Fruit fly (Drosophila melanogaster) whole organism, adult: ENCODE results near the gene CG45072.

Source experiments
- CG11617 ChIP-seq: fragments of 200-800 bp; sonication (Bioruptor generic); optimal IDR thresholded peaks from 2 replicates; lab custom pipeline; 2017; ENCODE audit warnings: mild to moderate bottlenecking, missing biosample characterization, missing genetic modification reagents, missing genetic modification characterization
- CG12768 ChIP-seq: fragments of 200-800 bp; sonication (Bioruptor generic); optimal IDR thresholded peaks from 2 replicates; lab custom pipeline; 2017; ENCODE audit warnings: missing biosample characterization, missing genetic modification characterization, mild to moderate bottlenecking, moderate library complexity, missing genetic modification reagents
- CG14711 ChIP-seq: fragments of 200-800 bp; sonication (Bioruptor generic); optimal IDR thresholded peaks from 2 replicates; lab custom pipeline; 2018; ENCODE audit warnings: missing biosample characterization, mild to moderate bottlenecking, missing genetic modification characterization, moderate library complexity
- CG1620 ChIP-seq: fragments of 200-800 bp; sonication (Bioruptor generic); optimal IDR thresholded peaks from 2 replicates; lab custom pipeline; 2016; ENCODE audit warnings: missing biosample characterization, missing genetic modification characterization
- CG33017 ChIP-seq: fragments of 200-800 bp; sonication (Bioruptor generic); optimal IDR thresholded peaks from 2 replicates; lab custom pipeline; 2018; ENCODE audit warnings: missing biosample characterization, mild to moderate bottlenecking, missing genetic modification characterization, moderate library complexity
- CG5204 ChIP-seq: fragments of 200-800 bp; sonication (Bioruptor generic); optimal IDR thresholded peaks from 2 replicates; lab custom pipeline; 2016; ENCODE audit warnings: missing biosample characterization, missing genetic modification characterization
- CG7045 ChIP-seq: fragments of 200-800 bp; sonication (Bioruptor generic); optimal IDR thresholded peaks from 2 replicates; lab custom pipeline; 2017; ENCODE audit warnings: missing biosample characterization, mild to moderate bottlenecking, missing genetic modification characterization
- CG7101 ChIP-seq: fragments of 200-800 bp; sonication (Bioruptor generic); optimal IDR thresholded peaks from 2 replicates; lab custom pipeline; 2018; ENCODE audit warnings: missing biosample characterization, mild to moderate bottlenecking, missing genetic modification characterization, moderate library complexity
- Clk ChIP-seq: fragments of 200-800 bp; sonication (Bioruptor generic); optimal IDR thresholded peaks from 2 replicates; lab custom pipeline; 2017; ENCODE audit warnings: missing biosample characterization, missing genetic modification characterization
- Crg-1 ChIP-seq: fragments of 200-800 bp; sonication (Bioruptor generic); optimal IDR thresholded peaks from 2 replicates; lab custom pipeline; 2016; ENCODE audit warnings: missing biosample characterization, missing genetic modification characterization
- Hr96 ChIP-seq: fragments of 200-800 bp; sonication (Bioruptor generic); optimal IDR thresholded peaks from 2 replicates; lab custom pipeline; 2016; ENCODE audit warnings: missing biosample characterization, missing genetic modification characterization
- Mnt ChIP-seq: fragments of 200-800 bp; sonication (Bioruptor generic); optimal IDR thresholded peaks from 2 replicates; lab custom pipeline; 2016; ENCODE audit warnings: missing biosample characterization, mild to moderate bottlenecking, missing genetic modification characterization
- bab1 ChIP-seq: fragments of 200-800 bp; sonication (Bioruptor generic); optimal IDR thresholded peaks from 3 replicates; lab custom pipeline; 2019; ENCODE audit warnings: missing biosample characterization, mild to moderate bottlenecking, missing genetic modification characterization, moderate library complexity
- cic ChIP-seq: fragments of 200-800 bp; sonication (Bioruptor generic); optimal IDR thresholded peaks from 2 replicates; lab custom pipeline; 2017; ENCODE audit warnings: missing biosample characterization, mild to moderate bottlenecking, missing genetic modification characterization, moderate library complexity
- cnc ChIP-seq, 2 experiments: fragments of >200 bp; optimal IDR thresholded peaks; 2 replicates each; lab custom pipeline; 2017
- kay ChIP-seq: fragments of 200-800 bp; sonication (Bioruptor generic); peaks from one replicate; lab custom pipeline; 2016; ENCODE audit warnings: missing biosample characterization, missing genetic modification characterization, borderline replicate concordance
- ovo ChIP-seq: fragments of 200-800 bp; sonication (Bioruptor generic); optimal IDR thresholded peaks from 2 replicates; lab custom pipeline; 2016; ENCODE audit warnings: missing biosample characterization, missing genetic modification characterization
- pad ChIP-seq: fragments of 200-800 bp; sonication (Bioruptor generic); optimal IDR thresholded peaks from 3 replicates; lab custom pipeline; 2017; ENCODE audit warnings: missing biosample characterization, missing genetic modification characterization, mild to moderate bottlenecking, moderate library complexity, missing genetic modification reagents
- tj ChIP-seq: fragments of 200-800 bp; sonication (Bioruptor generic); optimal IDR thresholded peaks from 3 replicates; lab custom pipeline; 2017; ENCODE audit warnings: missing biosample characterization, mild to moderate bottlenecking, missing genetic modification characterization, moderate library complexity
- toe ChIP-seq: fragments of 200-800 bp; sonication (Bioruptor generic); optimal IDR thresholded peaks from 2 replicates; lab custom pipeline; 2016; ENCODE audit warnings: missing biosample characterization, missing genetic modification characterization

Gene CG45072

dm6 chr3R:30134063-30135047 lies 11.3 kb upstream of the CG45072 start, which contains the start of gene Tpi:
Gene Tpi (minus strand): TSS chr3R:30134599.
- TF ChIP-seq CG14711 (tag; lab: Kevin White, UChicago) (peak; percentile 38), toe (GFP tag; lab: Kevin White, UChicago) (no peak), pad (peak; percentile 71), kay (no peak), Clk (GFP tag; lab: Kevin White, UChicago) (no peak), CG7045 (GFP tag; lab: Kevin White, UChicago) (no peak), CG11617 (peak; percentile 8), tj (GFP tag; lab: Kevin White, UChicago) (peak; percentile 24), CG33017 (tag; lab: Kevin White, UChicago) (peak; percentile 32), CG1620 (GFP tag; lab: Kevin White, UChicago) (peak; percentile 12), Crg-1 (GFP tag; lab: Kevin White, UChicago) (no peak), ovo (GFP tag; lab: Kevin White, UChicago) (peak; percentile 50), CG5204 (GFP tag; lab: Kevin White, UChicago) (no peak), cic (no peak), Mnt (GFP tag; lab: Kevin White, UChicago) (no peak), CG7101 (tag; lab: Kevin White, UChicago) (peak; percentile 33), bab1 (peak; percentile 57), CG12768 (GFP tag; lab: Kevin White, UChicago) (peak; percentile 41), Hr96 (GFP tag; lab: Kevin White, UChicago) (no peak), cnc (optimal IDR thresholded peaks at IDR 0.05; lab: Kevin White, UChicago) (no peak)

- TF ChIP-seq Hr96 (GFP tag; lab: Kevin White, UChicago), result no peak
These were observed 9.2 kb upstream of the CG45072 start, which contains the start of gene CG31029 for dm6 chr3R:30132295-30132694. Gene CG31029 (minus strand): TSS chr3R:30132395.

- TF ChIP-seq CG1620 (GFP tag; lab: Kevin White, UChicago), result no peak
- TF ChIP-seq bab1, result no peak
- TF ChIP-seq ovo (GFP tag; lab: Kevin White, UChicago), result no peak
- TF ChIP-seq CG33017 (tag; lab: Kevin White, UChicago), result no peak
- no peak for TF ChIP-seq Clk (GFP tag; lab: Kevin White, UChicago)
- no peak for TF ChIP-seq Mnt (GFP tag; lab: Kevin White, UChicago)
- no peak for TF ChIP-seq CG12768 (GFP tag; lab: Kevin White, UChicago)
- no peak for TF ChIP-seq tj (GFP tag; lab: Kevin White, UChicago)
- no peak for TF ChIP-seq pad
- TF ChIP-seq toe (GFP tag; lab: Kevin White, UChicago), result no peak
- TF ChIP-seq Crg-1 (GFP tag; lab: Kevin White, UChicago), result no peak
- TF ChIP-seq Hr96 (GFP tag; lab: Kevin White, UChicago), result no peak
- no peak for TF ChIP-seq CG14711 (tag; lab: Kevin White, UChicago)
- no peak for TF ChIP-seq CG7045 (GFP tag; lab: Kevin White, UChicago)
- no peak for TF ChIP-seq kay
- TF ChIP-seq cic, result no peak
- no peak for TF ChIP-seq CG11617
These were observed 6.0 kb upstream of the CG45072 start, which contains the start of gene Ppi1 for dm6 chr3R:30129019-30129418. Gene Ppi1 (minus strand): TSS chr3R:30129119.

dm6 chr3R:30124635-30125034 lies 1.6 kb upstream of the CG45072 start, which contains the start of gene CG45073:
Gene CG45073 (minus strand): TSS chr3R:30124735.
- TF ChIP-seq kay, result no peak
- no peak for TF ChIP-seq pad
- no peak for TF ChIP-seq Crg-1 (GFP tag; lab: Kevin White, UChicago)
- TF ChIP-seq toe (GFP tag; lab: Kevin White, UChicago), result no peak
- TF ChIP-seq CG7045 (GFP tag; lab: Kevin White, UChicago), result no peak
- TF ChIP-seq Mnt (GFP tag; lab: Kevin White, UChicago), result no peak
- no peak for TF ChIP-seq CG1620 (GFP tag; lab: Kevin White, UChicago)
- no peak for TF ChIP-seq bab1
- TF ChIP-seq cnc (optimal IDR thresholded peaks at IDR 0.05; lab: Kevin White, UChicago), result no peak
- no peak for TF ChIP-seq ovo (GFP tag; lab: Kevin White, UChicago)
- no peak for TF ChIP-seq cic
- no peak for TF ChIP-seq tj (GFP tag; lab: Kevin White, UChicago)
- no peak for TF ChIP-seq CG5204 (GFP tag; lab: Kevin White, UChicago)
- no peak for TF ChIP-seq CG33017 (tag; lab: Kevin White, UChicago)

dm6 chr3R:30121731-30122130 lies 1.3 kb downstream of the CG45072 start:
- no peak for TF ChIP-seq toe (GFP tag; lab: Kevin White, UChicago)
- peak; percentile 35 for TF ChIP-seq kay

dm6 chr3R:30114286-30114803 lies 8.7 kb downstream of the CG45072 start:
- TF ChIP-seq bab1 (no peak), Mnt (GFP tag; lab: Kevin White, UChicago) (no peak), kay (no peak), Clk (GFP tag; lab: Kevin White, UChicago) (no peak), CG7045 (GFP tag; lab: Kevin White, UChicago) (no peak), CG14711 (tag; lab: Kevin White, UChicago) (no peak), cnc (optimal IDR thresholded peaks at IDR 0.05; lab: Kevin White, UChicago) (no peak), CG11617 (no peak), cic (no peak), tj (GFP tag; lab: Kevin White, UChicago) (no peak)
